Worm (Caenorhabditis elegans) whole organism, early embryonic: ENCODE measurements around the gene glct-6.

ENCODE experiments used
- B0310.2 ChIP-seq: sonication (generic microtip); optimal IDR thresholded peaks from 2 replicates; lab custom pipeline; 2016; ENCODE audit warnings: mild to moderate bottlenecking, missing genetic modification characterization, missing compliant biosample characterization
- F13C5.2 ChIP-seq: sonication (generic microtip); optimal IDR thresholded peaks from 2 replicates; lab custom pipeline; 2017; ENCODE audit warnings: mild to moderate bottlenecking, missing genetic modification characterization, inconsistent platforms, missing compliant biosample characterization
- aly-1 ChIP-seq: sonication (generic microtip); optimal IDR thresholded peaks from 2 replicates; lab custom pipeline; 2016; ENCODE audit warnings: missing genetic modification characterization, missing compliant biosample characterization
- ama-1 ChIP-seq: fragments of 150-350 bp; optimal IDR thresholded peaks from 2 replicates; lab custom pipeline; 2014
- ceh-13 ChIP-seq: fragments of 200-800 bp; sonication (Bioruptor generic); optimal IDR thresholded peaks from 2 replicates; lab custom pipeline; 2018; ENCODE audit warnings: mild to moderate bottlenecking, missing genetic modification characterization, missing compliant biosample characterization
- ets-7 ChIP-seq: sonication (generic microtip); optimal IDR thresholded peaks from 2 replicates; lab custom pipeline; 2016; ENCODE audit warnings: missing genotype, missing genetic modification characterization, missing compliant biosample characterization
- flt-1 ChIP-seq: fragments of 200-800 bp; sonication (Bioruptor generic); IDR thresholded peaks from 2 replicates; pipeline ENCODE4 v1.3.6; 2022; ENCODE audit warnings: missing genetic modification characterization, missing compliant biosample characterization
- hmbx-1 ChIP-seq: sonication (generic microtip); optimal IDR thresholded peaks from 2 replicates; lab custom pipeline; 2016; ENCODE audit warnings: mild to moderate bottlenecking, missing genetic modification characterization, missing compliant biosample characterization
- hmg-4 ChIP-seq: fragments of 200-800 bp; sonication (Bioruptor generic); optimal IDR thresholded peaks from 2 replicates; lab custom pipeline; 2018; ENCODE audit warnings: mild to moderate bottlenecking, missing genetic modification characterization, missing compliant biosample characterization
- hnd-1 ChIP-seq: sonication (generic microtip); optimal IDR thresholded peaks from 2 replicates; lab custom pipeline; 2016; ENCODE audit warnings: missing genetic modification characterization, missing compliant biosample characterization
- pes-1 ChIP-seq: fragments of 200-800 bp; sonication (Bioruptor generic); IDR thresholded peaks from 2 replicates; pipeline ENCODE4 v1.3.6; 2022; ENCODE audit warnings: missing genetic modification reagents, missing genetic modification characterization, missing compliant biosample characterization
- sea-1 ChIP-seq: fragments of 200-800 bp; sonication (Bioruptor generic); conservative IDR thresholded peaks from 2 replicates; pipeline ENCODE4 v1.3.6; 2022; ENCODE audit warnings: missing genetic modification characterization, missing compliant biosample characterization
- tbx-11 ChIP-seq: fragments of 200-800 bp; sonication (Bioruptor generic); IDR thresholded peaks from 2 replicates; pipeline ENCODE4 v1.3.6; 2022; ENCODE audit warnings: missing genetic modification characterization, missing compliant biosample characterization
- tbx-37 ChIP-seq: fragments of 200-800 bp; sonication (Bioruptor generic); conservative IDR thresholded peaks from 2 replicates; pipeline ENCODE4 v1.3.6; 2022; ENCODE audit warnings: missing genetic modification reagents, missing genetic modification characterization, missing compliant biosample characterization

ce11 chrIV:3797442-3797841 is 13.4 kb downstream of the glct-6 start:
- TF ChIP-seq hnd-1 (tag; lab: Kevin White, UChicago) (no peak), sea-1 (GFP tag; lab: Robert Waterston, UW) (no peak), ama-1 (lab: Kevin White, UChicago) (no peak), aly-1 (tag; lab: Kevin White, UChicago) (no peak), F13C5.2 (no peak), ceh-13 (no peak), tbx-37 (GFP tag; lab: Robert Waterston, UW) (no peak), B0310.2 (tag; lab: Kevin White, UChicago) (no peak), pes-1 (GFP tag; lab: Robert Waterston, UW) (no peak), flt-1 (GFP tag; lab: Robert Waterston, UW) (no peak), tbx-11 (GFP tag; lab: Robert Waterston, UW) (no peak), hmg-4 (no peak), ets-7 (tag; lab: Kevin White, UChicago) (no peak), hmbx-1 (tag; lab: Kevin White, UChicago) (no peak)
